Fruit fly (Drosophila melanogaster): ENCODE measurements around the gene Arl2.

Arl2 gene

dm6 chr3R:8333768-8334470 lies 7.0 kb upstream of the Arl2 start, which contains the start of gene Poxm (continued):
- TF ChIP-seq CG12299 (tag; optimal IDR thresholded peaks at IDR 0.05) (peak; percentile 74), CG12236 (GFP tag; optimal IDR thresholded peaks at IDR 0.05) (no peak), CG33557 (GFP tag; optimal IDR thresholded peaks at IDR 0.05) (peak; percentile 88), CG15479 (GFP tag; optimal IDR thresholded peaks at IDR 0.05) (no peak), vfl (GFP tag; optimal IDR thresholded peaks at IDR 0.05) (peak; percentile 58), Drgx (GFP tag; IDR thresholded peaks at IDR 0.05) (peak; percentile 92), CG9817 (tag; optimal IDR thresholded peaks at IDR 0.05) (peak; percentile 87), ranshi (GFP tag; IDR thresholded peaks at IDR 0.05) (peak; percentile 81; the same call in 1 of the 2 replicates), Usf (GFP tag; optimal IDR thresholded peaks at IDR 0.05) (peak; percentile 91), kay (GFP tag; optimal IDR thresholded peaks at IDR 0.05) (peak; percentile 74), CG17186 (GFP tag; optimal IDR thresholded peaks at IDR 0.05) (peak; percentile 49), CG5180 (GFP tag; optimal IDR thresholded peaks at IDR 0.05) (peak; percentile 81), CG10654 (GFP tag; optimal IDR thresholded peaks at IDR 0.05) (peak; percentile 87), Sox100B (GFP tag; optimal IDR thresholded peaks at IDR 0.05) (peak; percentile 96), slou (GFP tag; optimal IDR thresholded peaks at IDR 0.05) (peak; percentile 61), fd3F (GFP tag; optimal IDR thresholded peaks at IDR 0.05) (peak; percentile 75), BtbVII (GFP tag; optimal IDR thresholded peaks at IDR 0.05) (peak; percentile 82), hkb (optimal IDR thresholded peaks at IDR 0.05) (no peak), hkb (GFP tag; IDR thresholded peaks at IDR 0.05) (peak; percentile 83), Sry-δ (GFP tag; optimal IDR thresholded peaks at IDR 0.05) (no peak), hth (optimal IDR thresholded peaks at IDR 0.05) (peak; percentile 46), Dp (GFP tag; optimal IDR thresholded peaks at IDR 0.05) (no peak), CG12744 (GFP tag; optimal IDR thresholded peaks at IDR 0.05) (no peak), CG8924 (tag; optimal IDR thresholded peaks at IDR 0.05) (peak; percentile 94), CG14860 (GFP tag; IDR thresholded peaks at IDR 0.05; ENCODE audit: partially characterized antibody) (no peak), CG1233 (GFP tag; optimal IDR thresholded peaks at IDR 0.05) (peak; percentile 89), Abd-B (GFP tag; optimal IDR thresholded peaks at IDR 0.05) (peak; percentile 94), CG7987 (GFP tag; optimal IDR thresholded peaks at IDR 0.05) (peak; percentile 55), CTCF (GFP tag; optimal IDR thresholded peaks at IDR 0.05) (peak; percentile 1), ttk (GFP tag; IDR thresholded peaks at IDR 0.05) (peak; percentile 80), tio (GFP tag; optimal IDR thresholded peaks at IDR 0.05) (peak; percentile 88), slbo (GFP tag; IDR thresholded peaks at IDR 0.05) (peak; percentile 87), Sox102F (GFP tag; optimal IDR thresholded peaks at IDR 0.05) (peak; percentile 90), Myb (GFP tag; optimal IDR thresholded peaks at IDR 0.05) (peak; percentile 19), wek (GFP tag; optimal IDR thresholded peaks at IDR 0.05) (no peak), CG4730 (GFP tag; IDR thresholded peaks at IDR 0.05) (peak; percentile 82), Bdp1 (GFP tag; optimal IDR thresholded peaks at IDR 0.05) (peak; percentile 44), nerfin-1 (tag; optimal IDR thresholded peaks at IDR 0.05) (peak; percentile 90), CG9215 (GFP tag; IDR thresholded peaks at IDR 0.05) (peak; percentile 89), CG11723 (GFP tag; optimal IDR thresholded peaks at IDR 0.05) (peak; percentile 81), HLH54F (GFP tag; optimal IDR thresholded peaks at IDR 0.05) (peak; percentile 41), Med (GFP tag) (peak; percentile 90), CG32532 (GFP tag; IDR thresholded peaks at IDR 0.05) (peak; percentile 66), CG4424 (GFP tag; optimal IDR thresholded peaks at IDR 0.05) (peak; percentile 95), CG10565 (GFP tag; optimal IDR thresholded peaks at IDR 0.05) (peak; percentile 33), pita (GFP tag; optimal IDR thresholded peaks at IDR 0.05) (no peak), CG17802 (tag; optimal IDR thresholded peaks at IDR 0.05) (peak; percentile 64), CG4617 (GFP tag; optimal IDR thresholded peaks at IDR 0.05; ENCODE audit: borderline replicate concordance) (peak; percentile 63), dpn (GFP tag; optimal IDR thresholded peaks at IDR 0.05) (peak; percentile 81 to 86), Nf-YB (GFP tag; optimal IDR thresholded peaks at IDR 0.05) (peak; percentile 94)

Data from whole organism, embryonic.